Fruit fly (Drosophila melanogaster): Measurements from ENCODE around the gene csw.

Gene csw

DNA sequence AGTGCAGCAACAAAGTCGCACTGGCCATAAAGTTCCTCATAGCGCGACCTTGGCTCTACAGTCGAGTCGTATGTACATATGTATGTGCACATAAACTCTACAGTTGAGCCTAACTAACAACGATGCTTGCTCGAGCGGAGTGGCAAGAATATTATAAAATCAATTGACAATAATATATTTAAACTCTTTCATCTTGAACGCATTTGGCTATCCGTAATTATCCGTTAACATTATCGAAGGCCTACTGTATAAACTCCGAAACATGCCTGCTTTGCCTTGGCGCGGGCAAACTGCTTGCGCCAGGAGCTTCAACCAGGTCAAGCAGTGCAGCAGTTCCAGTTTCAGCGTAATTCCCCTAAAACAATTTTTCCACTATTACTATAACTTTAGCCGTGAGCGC is 14.6 kb downstream of the csw start:
- TF ChIP-seq Hand (GFP tag; optimal IDR thresholded peaks at IDR 0.05) (no peak), CG34376 (GFP tag; optimal IDR thresholded peaks at IDR 0.05) (no peak), Fer3 (tag; optimal IDR thresholded peaks at IDR 0.05) (no peak), row (GFP tag; IDR thresholded peaks at IDR 0.05) (no peak), esg (GFP tag; conservative IDR thresholded peaks at IDR 0.05) (0 out of 2 replicates have a peak, but pooled peaks have one; percentile 10), CG8290 (GFP tag; optimal IDR thresholded peaks at IDR 0.05) (peak; percentile 49), CG8290 (tag; optimal IDR thresholded peaks at IDR 0.05) (no peak), CG8388 (GFP tag; optimal IDR thresholded peaks at IDR 0.05) (no peak), Myb (GFP tag; optimal IDR thresholded peaks at IDR 0.05) (no peak), CG3407 (GFP tag; optimal IDR thresholded peaks at IDR 0.05) (no peak), ranshi (GFP tag; IDR thresholded peaks at IDR 0.05) (peak; percentile 36; the same call in 1 of the 2 replicates), ash1 (GFP tag; optimal IDR thresholded peaks at IDR 0.05) (no peak), Drgx (GFP tag; IDR thresholded peaks at IDR 0.05) (peak; percentile 81), gro (GFP tag; optimal IDR thresholded peaks at IDR 0.05) (no peak), unc-4 (GFP tag; IDR thresholded peaks at IDR 0.05; ENCODE audit: partially characterized antibody) (no peak), zfh1 (GFP tag; IDR thresholded peaks at IDR 0.05) (peak; percentile 48; the same call in 1 of the 3 replicates), vnd (GFP tag; IDR thresholded peaks at IDR 0.05; ENCODE audit: partially characterized antibody) (no peak), Abd-B (GFP tag; optimal IDR thresholded peaks at IDR 0.05) (no peak), CG10959 (GFP tag; IDR thresholded peaks at IDR 0.05) (no peak), lov (optimal IDR thresholded peaks at IDR 0.05) (no peak), lov (GFP tag; IDR thresholded peaks at IDR 0.05) (no peak), croc (GFP tag; conservative IDR thresholded peaks at IDR 0.05) (no peak), abd-A (tag; optimal IDR thresholded peaks at IDR 0.05) (no peak), fu2 (GFP tag; optimal IDR thresholded peaks at IDR 0.05) (no peak), CG15696 (tag; optimal IDR thresholded peaks at IDR 0.05) (peak; percentile 24), Xrp1 (GFP tag; IDR thresholded peaks at IDR 0.05) (peak; percentile 28; the same call in 1 of the 2 replicates), CHES-1-like (GFP tag; optimal IDR thresholded peaks at IDR 0.05) (no peak), unpg (GFP tag; optimal IDR thresholded peaks at IDR 0.05) (no peak), tin (GFP tag; optimal IDR thresholded peaks at IDR 0.05) (peak; percentile 9), hbn (GFP tag; IDR thresholded peaks at IDR 0.05; ENCODE audit: partially characterized antibody) (no peak), Dfd (GFP tag; optimal IDR thresholded peaks at IDR 0.05) (peak in 1 of 2 experiments; percentile 35), gsb-n (tag; optimal IDR thresholded peaks at IDR 0.05) (no peak), Ets65A (GFP tag) (peak; percentile 76), Hmx (GFP tag; optimal IDR thresholded peaks at IDR 0.05) (no peak), grau (tag; optimal IDR thresholded peaks at IDR 0.05) (peak; percentile 46), CG6689 (GFP tag; IDR thresholded peaks at IDR 0.05) (0 out of 2 replicates have a peak, but pooled peaks have one; percentile 21), Med (GFP tag) (peak; percentile 66), CG31365 (tag; optimal IDR thresholded peaks at IDR 0.05) (peak; percentile 72), crol (GFP tag; IDR thresholded peaks at IDR 0.05) (no peak), CG11085 (GFP tag; IDR thresholded peaks at IDR 0.05) (no peak), Opbp (GFP tag; IDR thresholded peaks at IDR 0.05; ENCODE audit: partially characterized antibody) (no peak), CG10654 (GFP tag; optimal IDR thresholded peaks at IDR 0.05) (no peak), Hmr (GFP tag; optimal IDR thresholded peaks at IDR 0.05) (no peak)

dm6 chrX:2112660-2113059 is 18.6 kb downstream of the csw start:
- TF ChIP-seq ken (GFP tag; IDR thresholded peaks at IDR 0.05) (no peak), slp2 (GFP tag; optimal IDR thresholded peaks at IDR 0.05) (no peak), CG17829 (tag; optimal IDR thresholded peaks at IDR 0.05) (no peak), Elba2 (GFP tag; optimal IDR thresholded peaks at IDR 0.05) (no peak), CG31365 (tag; optimal IDR thresholded peaks at IDR 0.05) (peak; percentile 19), CG15514 (GFP tag; optimal IDR thresholded peaks at IDR 0.05) (peak; percentile 59), CG43689 (GFP tag; IDR thresholded peaks at IDR 0.05) (no peak), disco-r (GFP tag; optimal IDR thresholded peaks at IDR 0.05) (no peak), pzg (GFP tag; optimal IDR thresholded peaks at IDR 0.05) (peak; percentile 21), salm (tag; optimal IDR thresholded peaks at IDR 0.05) (no peak), Mad (GFP tag; optimal IDR thresholded peaks at IDR 0.05) (no peak), h (optimal IDR thresholded peaks at IDR 0.05) (no peak), gfzf (GFP tag; optimal IDR thresholded peaks at IDR 0.05) (no peak)

Measured in whole organism, embryonic.